Fruit fly (Drosophila melanogaster) whole organism, embryonic: ENCODE results near the gene CG17230.

Experiments
- CG10267 ChIP-seq: fragments of 200-800 bp; sonication (Bioruptor generic); optimal IDR thresholded peaks from 2 replicates; lab custom pipeline; 2018; ENCODE audit warnings: missing biosample characterization, mild to moderate bottlenecking, missing genetic modification characterization, moderate library complexity
- CG10431 ChIP-seq: fragments of 200-800 bp; sonication (Bioruptor generic); optimal IDR thresholded peaks from 3 replicates; lab custom pipeline; 2018; ENCODE audit warnings: missing biosample characterization, mild to moderate bottlenecking, missing genetic modification characterization
- CG11247 ChIP-seq: fragments of 200-800 bp; sonication (Bioruptor generic); IDR thresholded peaks from 2 replicates; pipeline ENCODE4 v1.3.6; 2022; ENCODE audit warnings: missing biosample characterization, missing genetic modification characterization
- CG11560 ChIP-seq: fragments of 200-800 bp; sonication (Bioruptor generic); IDR thresholded peaks from 3 replicates; pipeline ENCODE4 v1.3.6; 2022; ENCODE audit warnings: missing biosample characterization, missing genetic modification characterization
- CG13775 ChIP-seq: fragments of 200-800 bp; sonication (Bioruptor generic); optimal IDR thresholded peaks from 3 replicates; lab custom pipeline; 2017; ENCODE audit warnings: missing biosample characterization, mild to moderate bottlenecking, missing genetic modification characterization
- CG15696 ChIP-seq: fragments of 200-800 bp; sonication (Bioruptor generic); optimal IDR thresholded peaks from 2 replicates; lab custom pipeline; 2019; ENCODE audit warnings: missing biosample characterization, mild to moderate bottlenecking, missing genetic modification characterization, moderate library complexity
- CG17361 ChIP-seq: fragments of 200-800 bp; sonication (Bioruptor generic); IDR thresholded peaks from 3 replicates; pipeline ENCODE4 v1.3.6; 2022; ENCODE audit warnings: missing biosample characterization, missing genetic modification characterization
- CG17912 ChIP-seq: fragments of 200-800 bp; sonication (Bioruptor generic); optimal IDR thresholded peaks from 2 replicates; lab custom pipeline; 2018; ENCODE audit warnings: missing biosample characterization, mild to moderate bottlenecking, missing genetic modification characterization
- CG1792 ChIP-seq: fragments of 200-800 bp; sonication (Bioruptor generic); optimal IDR thresholded peaks from 2 replicates; lab custom pipeline; 2016; ENCODE audit warnings: missing biosample characterization, missing genetic modification characterization
- CG2116 ChIP-seq: fragments of 200-800 bp; sonication (Bioruptor generic); optimal IDR thresholded peaks from 3 replicates; lab custom pipeline; 2018; ENCODE audit warnings: missing biosample characterization, mild to moderate bottlenecking, missing genetic modification characterization
- CG2120 ChIP-seq: fragments of 200-800 bp; sonication (Bioruptor generic); optimal IDR thresholded peaks from 3 replicates; lab custom pipeline; 2016; ENCODE audit warnings: missing biosample characterization, missing genetic modification characterization
- CG30020 ChIP-seq: fragments of 200-800 bp; optimal IDR thresholded peaks from 2 replicates; lab custom pipeline; 2019; ENCODE audit warnings: missing biosample characterization, mild to moderate bottlenecking, missing genetic modification characterization, moderate library complexity
- CG30431 ChIP-seq: fragments of 200-800 bp; sonication (Bioruptor generic); optimal IDR thresholded peaks from 2 replicates; lab custom pipeline; 2017; ENCODE audit warnings: missing biosample characterization, missing genetic modification characterization
- CG3065 ChIP-seq: fragments of 200-800 bp; sonication (Bioruptor generic); optimal IDR thresholded peaks from 2 replicates; lab custom pipeline; 2016; ENCODE audit warnings: missing biosample characterization, missing genetic modification characterization
- CG31388 ChIP-seq: fragments of 200-800 bp; sonication (Bioruptor generic); optimal IDR thresholded peaks from 2 replicates; lab custom pipeline; 2016; ENCODE audit warnings: missing biosample characterization, missing genetic modification characterization
- CG3726 ChIP-seq: fragments of 200-800 bp; sonication (Bioruptor generic); IDR thresholded peaks from 3 replicates; pipeline ENCODE4, ENCODE4 v1.3.6; 2022; ENCODE audit warnings: missing biosample characterization, missing genetic modification characterization
- CG3847 ChIP-seq: fragments of 200-800 bp; sonication (Bioruptor generic); IDR thresholded peaks from 2 replicates; pipeline ENCODE4 v1.3.6; 2022; ENCODE audit warnings: missing biosample characterization, missing genetic modification characterization
- CG4328 ChIP-seq: fragments of 200-800 bp; sonication (Bioruptor generic); optimal IDR thresholded peaks from 3 replicates; lab custom pipeline; 2017; ENCODE audit warnings: missing biosample characterization, missing genetic modification reagents, missing genetic modification characterization
- CG4404 ChIP-seq: fragments of 200-800 bp; sonication (Bioruptor generic); IDR thresholded peaks from 2 replicates; pipeline ENCODE4 v1.3.6; 2022; ENCODE audit warnings: missing biosample characterization, missing genetic modification characterization
- CG4730 ChIP-seq: fragments of 200-800 bp; sonication (Bioruptor generic); IDR thresholded peaks from 2 replicates; pipeline ENCODE4 v1.3.6; 2022; ENCODE audit warnings: missing biosample characterization, missing genetic modification characterization
- CG4854 ChIP-seq: fragments of 200-800 bp; sonication (Bioruptor generic); optimal IDR thresholded peaks from 2 replicates; lab custom pipeline; 2016; ENCODE audit warnings: missing biosample characterization, missing genetic modification characterization, inconsistent platforms
- CG5180 ChIP-seq: fragments of 200-800 bp; sonication (Bioruptor generic); optimal IDR thresholded peaks from 3 replicates; lab custom pipeline; 2017; ENCODE audit warnings: missing biosample characterization, missing genetic modification characterization, mild to moderate bottlenecking, moderate library complexity, missing genetic modification reagents
- CG5245 ChIP-seq: fragments of 200-800 bp; sonication (Bioruptor generic); optimal IDR thresholded peaks from 3 replicates; lab custom pipeline; 2016; ENCODE audit warnings: missing biosample characterization, missing genetic modification characterization
- CG6254 ChIP-seq: fragments of 200-800 bp; sonication (Bioruptor generic); optimal IDR thresholded peaks from 3 replicates; lab custom pipeline; 2017; ENCODE audit warnings: mild to moderate bottlenecking, missing biosample characterization, missing genetic modification reagents, missing genetic modification characterization
- CG6272 ChIP-seq: fragments of 200-800 bp; sonication (Bioruptor generic); IDR thresholded peaks from 2 replicates; pipeline ENCODE4 v1.3.6; 2022; ENCODE audit warnings: missing biosample characterization, missing genetic modification characterization
- CG6813 ChIP-seq: fragments of 200-800 bp; sonication (Bioruptor generic); optimal IDR thresholded peaks from 2 replicates; lab custom pipeline; 2017; ENCODE audit warnings: missing biosample characterization, missing genetic modification characterization, mild to moderate bottlenecking, moderate library complexity, missing genetic modification reagents
- CG8388 ChIP-seq: fragments of 200-800 bp; sonication (Bioruptor generic); optimal IDR thresholded peaks from 2 replicates; lab custom pipeline; 2019; ENCODE audit warnings: missing biosample characterization, mild to moderate bottlenecking, missing genetic modification characterization, moderate library complexity
- CG9817 ChIP-seq: fragments of 200-800 bp; sonication (Bioruptor generic); optimal IDR thresholded peaks from 2 replicates; lab custom pipeline; 2018; ENCODE audit warnings: missing biosample characterization, mild to moderate bottlenecking, missing genetic modification characterization, moderate library complexity
- Chrac-16 ChIP-seq: fragments of 200-800 bp; sonication (Bioruptor generic); optimal IDR thresholded peaks from 3 replicates; lab custom pipeline; 2016; ENCODE audit warnings: missing biosample characterization, missing genetic modification characterization
- CkIIα-i1 ChIP-seq: fragments of 200-800 bp; sonication (Bioruptor generic); IDR thresholded peaks from 2 replicates; pipeline ENCODE4 v1.3.6; 2022; ENCODE audit warnings: missing biosample characterization, missing genetic modification characterization
- E2f1 ChIP-seq: fragments of 200-800 bp; sonication (Bioruptor generic); IDR thresholded peaks from 2 replicates; pipeline ENCODE4 v1.3.6; 2022; ENCODE audit warnings: missing biosample characterization, missing genetic modification characterization
- Ets97D ChIP-seq: fragments of 200-800 bp; sonication (Bioruptor generic); optimal IDR thresholded peaks from 3 replicates; lab custom pipeline; 2016; ENCODE audit warnings: missing biosample characterization, missing genetic modification characterization
- Jarid2 ChIP-seq: fragments of 200-800 bp; sonication (Bioruptor generic); optimal IDR thresholded peaks from 3 replicates; lab custom pipeline; 2017; ENCODE audit warnings: mild to moderate bottlenecking, missing biosample characterization, missing genetic modification reagents, missing genetic modification characterization
- NC2β ChIP-seq: fragments of 200-800 bp; sonication (Bioruptor generic); optimal IDR thresholded peaks from 2 replicates; lab custom pipeline; 2016; ENCODE audit warnings: missing biosample characterization, missing genetic modification characterization
- Pdp1 ChIP-seq, 2 experiments: fragments of 200-800 bp; sonication (Bioruptor generic); optimal IDR thresholded peaks; 3 replicates each; lab custom pipeline; 2016; ENCODE audit warnings: missing biosample characterization in 2 of 2, missing genetic modification characterization in 2 of 2, mild to moderate bottlenecking in 1 of 2, moderate library complexity in 1 of 2
- Scr ChIP-seq: fragments of 200-800 bp; sonication (Bioruptor generic); IDR thresholded peaks from 2 replicates; pipeline ENCODE4 v1.3.6; 2022; ENCODE audit warnings: missing biosample characterization, missing genetic modification characterization; ENCODE audit not compliant: partially characterized antibody
- abd-A ChIP-seq: fragments of 200-800 bp; sonication (Bioruptor generic); optimal IDR thresholded peaks from 3 replicates; lab custom pipeline; 2019; ENCODE audit warnings: missing biosample characterization, mild to moderate bottlenecking, missing genetic modification characterization, moderate library complexity
- bbx ChIP-seq: fragments of 200-800 bp; sonication (Bioruptor generic); IDR thresholded peaks from 2 replicates; pipeline ENCODE4 v1.3.6; 2022; ENCODE audit warnings: missing biosample characterization, missing genetic modification characterization; ENCODE audit not compliant: partially characterized antibody
- bigmax ChIP-seq: fragments of 200-800 bp; sonication (Bioruptor generic); optimal IDR thresholded peaks from 2 replicates; lab custom pipeline; 2018; ENCODE audit warnings: missing biosample characterization, mild to moderate bottlenecking, missing genetic modification characterization
- eyg ChIP-seq: fragments of 200-800 bp; sonication (Bioruptor generic); optimal IDR thresholded peaks from 3 replicates; lab custom pipeline; 2016; ENCODE audit warnings: missing biosample characterization, missing genetic modification characterization
- fru ChIP-seq: fragments of >200 bp; optimal IDR thresholded peaks from 2 replicates; lab custom pipeline; 2017
- grn ChIP-seq: fragments of 200-800 bp; sonication (Bioruptor generic); optimal IDR thresholded peaks from 3 replicates; lab custom pipeline; 2017; ENCODE audit warnings: missing biosample characterization, missing genetic modification characterization
- gsb ChIP-seq: fragments of 200-800 bp; sonication (Bioruptor generic); IDR thresholded peaks from 2 replicates; pipeline ENCODE4 v1.3.6; 2022; ENCODE audit warnings: missing biosample characterization, missing genetic modification characterization
- lmd ChIP-seq: fragments of 200-800 bp; sonication (Bioruptor generic); IDR thresholded peaks from 2 replicates; pipeline ENCODE4 v1.3.6; 2022; ENCODE audit warnings: missing biosample characterization, missing genetic modification characterization
- nerfin-1 ChIP-seq: fragments of 200-800 bp; sonication (Bioruptor generic); optimal IDR thresholded peaks from 3 replicates; lab custom pipeline; 2019; ENCODE audit warnings: missing biosample characterization, mild to moderate bottlenecking, missing genetic modification characterization, moderate library complexity
- pb ChIP-seq: fragments of 200-800 bp; sonication (Bioruptor generic); optimal IDR thresholded peaks from 3 replicates; lab custom pipeline; 2016; ENCODE audit warnings: missing biosample characterization, missing genetic modification characterization
- pho ChIP-seq: fragments of 200-800 bp; sonication (Bioruptor generic); optimal IDR thresholded peaks from 2 replicates; lab custom pipeline; 2016; ENCODE audit warnings: missing biosample characterization, missing genetic modification characterization
- run ChIP-seq: fragments of 200-800 bp; sonication (Bioruptor generic); optimal IDR thresholded peaks from 3 replicates; lab custom pipeline; 2018; ENCODE audit warnings: missing biosample characterization, mild to moderate bottlenecking, missing genetic modification characterization
- shn ChIP-seq: fragments of 200-800 bp; sonication (Bioruptor generic); optimal IDR thresholded peaks from 3 replicates; lab custom pipeline; 2016; ENCODE audit warnings: missing biosample characterization, missing genetic modification characterization
- ttk ChIP-seq: fragments of 200-800 bp; sonication (Bioruptor generic); IDR thresholded peaks from 2 replicates; pipeline ENCODE4 v2.1.2; 2022; ENCODE audit warnings: missing biosample characterization, missing genetic modification characterization
- zf30C ChIP-seq: fragments of 200-800 bp; sonication (Bioruptor generic); optimal IDR thresholded peaks from 3 replicates; lab custom pipeline; 2018; ENCODE audit warnings: missing biosample characterization, mild to moderate bottlenecking, missing genetic modification characterization

CG17230 gene

DNA sequence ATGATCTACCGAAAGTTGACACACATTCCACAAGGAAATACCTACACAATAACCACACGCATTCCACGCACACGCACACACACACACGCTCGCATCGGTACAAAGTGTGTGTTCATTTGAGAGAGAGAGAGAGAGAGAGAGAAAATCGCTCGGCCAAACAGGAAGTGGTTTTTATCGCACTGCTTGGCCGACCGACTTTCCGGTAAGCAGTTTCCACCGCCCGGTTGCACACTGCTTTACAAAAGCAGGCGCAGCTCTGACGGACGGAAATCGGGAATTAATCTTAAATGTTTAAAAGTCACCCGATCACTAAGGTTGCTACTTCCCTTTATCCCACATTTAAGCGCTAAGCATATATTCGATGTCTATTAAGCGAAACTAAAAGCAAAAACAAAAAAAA lies 44.8 kb upstream of the CG17230 start (continued):
- peak; percentile 60 for TF ChIP-seq CG8388 (GFP tag; lab: Kevin White, UChicago)
- peak; percentile 68 for TF ChIP-seq CG15696
- TF ChIP-seq CG11560 (tag; lab: Robert Waterston, UW) = no peak
- TF ChIP-seq CG30431 (GFP tag; lab: Kevin White, UChicago) = peak; percentile 86
- TF ChIP-seq CG4730 (GFP tag; lab: Robert Waterston, UW) = peak; percentile 42; the same call in 1 of the 2 replicates
- no peak for TF ChIP-seq bigmax (GFP tag; lab: Kevin White, UChicago)
- TF ChIP-seq Ets97D = peak; percentile 98
- TF ChIP-seq Jarid2 = peak; percentile 42
- TF ChIP-seq CG5180 = peak; percentile 45
- TF ChIP-seq CG6813 (GFP tag; lab: Kevin White, UChicago) = peak; percentile 82
- peak; percentile 71 for TF ChIP-seq pb (GFP tag; lab: Kevin White, UChicago)
- no peak for TF ChIP-seq pho (GFP tag; lab: Kevin White, UChicago)
- TF ChIP-seq CG2116 (GFP tag; lab: Kevin White, UChicago) = peak; percentile 51
- TF ChIP-seq eyg (GFP tag; lab: Kevin White, UChicago) = peak; percentile 54
- peak; percentile 74 for TF ChIP-seq CG6254 (GFP tag; lab: Kevin White, UChicago)
- TF ChIP-seq CG3847 (GFP tag; lab: Robert Waterston, UW) = no peak
- TF ChIP-seq CG10431 (GFP tag; lab: Kevin White, UChicago) = peak; percentile 72
- peak; percentile 41 for TF ChIP-seq Chrac-16 (GFP tag; lab: Kevin White, UChicago)
- TF ChIP-seq Scr (GFP tag; lab: Robert Waterston, UW) = no peak
- TF ChIP-seq CG2120 = no peak
- TF ChIP-seq gsb (GFP tag; lab: Robert Waterston, UW) = 0 out of 2 replicates have a peak, but pooled peaks have one; percentile 40
- TF ChIP-seq shn (GFP tag; lab: Kevin White, UChicago) = peak; percentile 50
- peak; percentile 83 for TF ChIP-seq CG13775 (GFP tag; lab: Kevin White, UChicago)
- TF ChIP-seq E2f1 (GFP tag; lab: Robert Waterston, UW) = no peak; the same call in 1 of the 2 replicates
- TF ChIP-seq CG1792 (GFP tag; lab: Kevin White, UChicago) = no peak
- no peak for TF ChIP-seq NC2β (GFP tag; lab: Kevin White, UChicago)
- TF ChIP-seq grn (GFP tag; lab: Kevin White, UChicago) = no peak
- no peak for TF ChIP-seq CkIIα-i1
- TF ChIP-seq CG3726 = 0 out of 3 replicates have a peak, but pooled peaks have one; percentile 38
- no peak for TF ChIP-seq bbx (GFP tag; lab: Robert Waterston, UW)
- peak; percentile 65 for TF ChIP-seq CG9817 (tag; lab: Kevin White, UChicago)
- no peak for TF ChIP-seq nerfin-1 (tag; lab: Kevin White, UChicago)
- TF ChIP-seq Pdp1 (GFP tag; optimal IDR thresholded peaks at IDR 0.05; lab: Kevin White, UChicago) = peak in 1 of 2 experiments; percentile 50
- peak; percentile 81 for TF ChIP-seq CG17912 (GFP tag; lab: Kevin White, UChicago)
- no peak; the same call in 2 of the 3 replicates for TF ChIP-seq CG17361 (GFP tag; lab: Robert Waterston, UW)
- peak; percentile 65 for TF ChIP-seq ttk (GFP tag; lab: Robert Waterston, UW)
- TF ChIP-seq CG31388 (GFP tag; lab: Kevin White, UChicago) = no peak
- peak; percentile 47 for TF ChIP-seq CG5245 (GFP tag; lab: Kevin White, UChicago)
- no peak for TF ChIP-seq run (tag; lab: Kevin White, UChicago)
- TF ChIP-seq fru = no peak
- peak; percentile 63 for TF ChIP-seq CG4404 (GFP tag; lab: Robert Waterston, UW)
- TF ChIP-seq CG10267 (tag; lab: Kevin White, UChicago) = peak; percentile 50
- peak; percentile 51 for TF ChIP-seq CG3065 (GFP tag; lab: Kevin White, UChicago)
- no peak for TF ChIP-seq CG30020
- no peak for TF ChIP-seq CG11247 (GFP tag; lab: Robert Waterston, UW)
- TF ChIP-seq CG6272 = peak; percentile 41; the same call in 1 of the 2 replicates
- peak; percentile 36; the same call in 1 of the 2 replicates for TF ChIP-seq lmd
- TF ChIP-seq CG4854 (GFP tag; lab: Kevin White, UChicago) = no peak
- TF ChIP-seq abd-A (tag; lab: Kevin White, UChicago) = no peak
- TF ChIP-seq CG4328 (GFP tag; lab: Kevin White, UChicago) = peak; percentile 65
- TF ChIP-seq zf30C (GFP tag; lab: Kevin White, UChicago) = no peak
